Fruit fly (Drosophila melanogaster) whole organism, embryonic: Measurements from ENCODE around the gene Fmr1.

Experiments used
- CG16779 ChIP-seq: fragments of 200-800 bp; sonication (Bioruptor generic); IDR thresholded peaks from 2 replicates; pipeline ENCODE4 v1.3.6; 2022; ENCODE audit warnings: missing biosample characterization, missing genetic modification characterization
- CG34376 ChIP-seq: fragments of 200-800 bp; sonication (Bioruptor generic); optimal IDR thresholded peaks from 2 replicates; lab custom pipeline; 2018; ENCODE audit warnings: missing biosample characterization, mild to moderate bottlenecking, missing genetic modification characterization
- CG4424 ChIP-seq: fragments of 200-800 bp; sonication (Bioruptor generic); optimal IDR thresholded peaks from 3 replicates; lab custom pipeline; 2016; ENCODE audit warnings: missing biosample characterization, missing genetic modification characterization
- Gsc ChIP-seq: fragments of 200-800 bp; sonication (Bioruptor generic); IDR thresholded peaks from 2 replicates; pipeline ENCODE4 v1.3.6; 2022; ENCODE audit warnings: missing biosample characterization, missing genetic modification characterization
- Lpt ChIP-seq: fragments of >200 bp; optimal IDR thresholded peaks from 2 replicates; lab custom pipeline; 2018; ENCODE audit warnings: missing biosample characterization, missing genetic modification characterization
- Ptx1 ChIP-seq: fragments of 200-800 bp; sonication (Bioruptor generic); IDR thresholded peaks from 2 replicates; pipeline ENCODE4 v1.3.6; 2022; ENCODE audit warnings: missing biosample characterization, missing genetic modification characterization
- Xrp1 ChIP-seq: fragments of 200-800 bp; sonication (Bioruptor generic); IDR thresholded peaks from 2 replicates; pipeline ENCODE4 v1.3.6; 2022; ENCODE audit warnings: missing biosample characterization, missing genetic modification characterization
- br ChIP-seq: fragments of >200 bp; optimal IDR thresholded peaks from 2 replicates; lab custom pipeline; 2017
- dimm ChIP-seq: fragments of 200-800 bp; sonication (Bioruptor generic); IDR thresholded peaks from 2 replicates; pipeline ENCODE4 v1.3.6; 2022; ENCODE audit warnings: missing biosample characterization, missing genetic modification characterization
- dmrt99B ChIP-seq: fragments of 200-800 bp; sonication (Bioruptor generic); optimal IDR thresholded peaks from 2 replicates; lab custom pipeline; 2018; ENCODE audit warnings: missing biosample characterization, mild to moderate bottlenecking, missing genetic modification characterization, moderate library complexity
- ro ChIP-seq: fragments of 200-800 bp; sonication (Bioruptor generic); IDR thresholded peaks from 2 replicates; pipeline ENCODE4 v1.3.6; 2022; ENCODE audit warnings: missing biosample characterization, missing genetic modification characterization
- unpg ChIP-seq: fragments of 200-800 bp; sonication (Bioruptor generic); optimal IDR thresholded peaks from 3 replicates; lab custom pipeline; 2018; ENCODE audit warnings: missing biosample characterization, mild to moderate bottlenecking, missing genetic modification characterization, moderate library complexity

DNA sequence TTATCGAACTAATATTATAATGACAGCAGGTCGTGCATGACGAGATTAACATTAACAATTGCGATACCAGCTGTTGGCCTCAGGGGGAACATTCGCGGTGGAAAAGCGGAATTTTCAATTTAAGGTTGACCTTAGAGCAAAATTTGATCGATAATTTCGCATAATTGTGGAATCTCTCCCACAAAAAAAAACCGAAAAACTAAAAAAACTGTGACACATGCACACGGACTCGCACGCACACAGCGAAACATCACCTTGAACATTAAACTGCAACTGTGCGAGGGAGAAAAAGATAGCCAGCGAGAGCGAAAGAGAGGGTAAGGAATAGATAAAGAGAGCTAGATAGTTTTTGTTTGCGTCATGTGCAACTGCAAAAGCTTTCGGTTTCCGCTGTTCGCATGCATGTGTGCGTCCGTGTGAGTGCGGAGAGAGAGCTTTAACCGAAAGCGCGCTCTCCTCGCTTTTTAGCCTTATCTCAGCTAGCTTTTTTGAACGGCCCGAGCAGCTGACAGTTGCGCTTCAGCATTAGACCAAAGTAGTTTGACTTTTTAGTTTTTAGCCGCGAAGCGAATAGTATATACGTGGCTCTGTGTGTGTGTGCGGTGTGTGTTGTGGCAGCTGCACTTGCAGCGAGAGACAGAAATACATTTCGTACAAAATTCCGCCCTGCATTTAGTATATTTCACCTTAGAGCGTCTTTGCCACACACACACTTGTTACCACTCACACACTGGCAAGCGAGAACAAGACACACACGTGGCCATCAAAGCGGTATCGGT lies 16.5 kb downstream of the Fmr1 start:
- TF ChIP-seq CG4424 (GFP tag; lab: Kevin White, UChicago) = no peak
- no peak for TF ChIP-seq CG16779 (GFP tag; lab: Robert Waterston, UW)
- TF ChIP-seq Lpt = no peak
- TF ChIP-seq br (lab: Kevin White, UChicago) = no peak
- no peak for TF ChIP-seq Ptx1 (GFP tag; lab: Robert Waterston, UW)
- TF ChIP-seq dimm = no peak
- TF ChIP-seq Gsc (GFP tag; lab: Robert Waterston, UW) = no peak
- TF ChIP-seq ro (GFP tag; lab: Robert Waterston, UW) = no peak
- no peak for TF ChIP-seq dmrt99B
- peak; percentile 19 for TF ChIP-seq unpg (GFP tag; lab: Kevin White, UChicago)
- peak; percentile 56 for TF ChIP-seq CG34376 (GFP tag; lab: Kevin White, UChicago)
- TF ChIP-seq Xrp1 = no peak
